Fruit fly (Drosophila melanogaster) whole organism, prepupa: ENCODE results near the gene shep.

ENCODE experiments used
- Blimp-1 ChIP-seq: fragments of 200-800 bp; sonication (Bioruptor generic); optimal IDR thresholded peaks from 3 replicates; lab custom pipeline; 2017; ENCODE audit warnings: missing biosample characterization, missing genetic modification characterization, mild to moderate bottlenecking, moderate library complexity, missing genetic modification reagents
- CG10631 ChIP-seq: fragments of 200-800 bp; sonication (Bioruptor generic); optimal IDR thresholded peaks from 2 replicates; lab custom pipeline; 2016; ENCODE audit warnings: missing biosample characterization, missing genetic modification characterization
- CG11294 ChIP-seq: fragments of 200-800 bp; sonication (Bioruptor generic); IDR thresholded peaks from 2 replicates; pipeline ENCODE4 v1.3.6; 2022; ENCODE audit warnings: missing biosample characterization, missing genetic modification characterization
- CG11762 ChIP-seq: fragments of 200-800 bp; sonication (Bioruptor generic); optimal IDR thresholded peaks from 3 replicates; lab custom pipeline; 2016; ENCODE audit warnings: missing biosample characterization, missing genetic modification characterization; ENCODE audit not compliant: insufficient read depth
- CG11902 ChIP-seq: fragments of 200-800 bp; sonication (Bioruptor generic); optimal IDR thresholded peaks from 3 replicates; lab custom pipeline; 2016; ENCODE audit warnings: missing biosample characterization, missing genetic modification characterization
- CG15336 ChIP-seq: fragments of 200-800 bp; sonication (Bioruptor generic); IDR thresholded peaks from 2 replicates; pipeline ENCODE4 v1.3.6; 2022; ENCODE audit warnings: missing biosample characterization, missing genetic modification characterization
- CG1621 ChIP-seq: fragments of 200-800 bp; sonication (Bioruptor generic); optimal IDR thresholded peaks from 3 replicates; lab custom pipeline; 2018; ENCODE audit warnings: missing biosample characterization, mild to moderate bottlenecking, missing genetic modification characterization
- CG16779 ChIP-seq: fragments of 200-800 bp; sonication (Bioruptor generic); optimal IDR thresholded peaks from 3 replicates; lab custom pipeline; 2017; ENCODE audit warnings: missing biosample characterization, mild to moderate bottlenecking, missing genetic modification characterization
- CG3032 ChIP-seq: fragments of 200-800 bp; optimal IDR thresholded peaks from 2 replicates; lab custom pipeline; 2019; ENCODE audit warnings: missing biosample characterization, mild to moderate bottlenecking, missing genetic modification characterization, moderate library complexity
- CG31627 ChIP-seq: fragments of 200-800 bp; sonication (Bioruptor generic); optimal IDR thresholded peaks from 3 replicates; lab custom pipeline; 2016; ENCODE audit warnings: missing biosample characterization, missing genetic modification characterization
- CG32006 ChIP-seq: fragments of 200-800 bp; sonication (Bioruptor generic); optimal IDR thresholded peaks from 3 replicates; lab custom pipeline; 2017; ENCODE audit warnings: missing biosample characterization, mild to moderate bottlenecking, missing genetic modification characterization
- CG34406 ChIP-seq: fragments of 200-800 bp; sonication (Bioruptor generic); optimal IDR thresholded peaks from 3 replicates; lab custom pipeline; 2016; ENCODE audit warnings: missing biosample characterization, missing genetic modification characterization
- CG3919 ChIP-seq: fragments of 200-800 bp; sonication (Bioruptor generic); optimal IDR thresholded peaks from 3 replicates; lab custom pipeline; 2016; ENCODE audit warnings: missing biosample characterization, missing genetic modification characterization
- CG4318 ChIP-seq: fragments of 200-800 bp; sonication (Bioruptor generic); optimal IDR thresholded peaks from 3 replicates; lab custom pipeline; 2017; ENCODE audit warnings: missing biosample characterization, mild to moderate bottlenecking, missing genetic modification characterization
- CG6163 ChIP-seq: fragments of 200-800 bp; sonication (Bioruptor generic); IDR thresholded peaks from 3 replicates; pipeline ENCODE4 v1.3.6; 2022; ENCODE audit warnings: missing biosample characterization, missing genetic modification characterization
- CG6276 ChIP-seq: fragments of 200-800 bp; sonication (Bioruptor generic); optimal IDR thresholded peaks from 2 replicates; lab custom pipeline; 2017; ENCODE audit warnings: missing biosample characterization, mild to moderate bottlenecking, missing genetic modification characterization
- CG6808 ChIP-seq: fragments of 200-800 bp; sonication (Bioruptor generic); optimal IDR thresholded peaks from 3 replicates; lab custom pipeline; 2017; ENCODE audit warnings: missing biosample characterization, missing genetic modification characterization, mild to moderate bottlenecking, moderate library complexity, missing genetic modification reagents
- CG6854 ChIP-seq: fragments of 200-800 bp; sonication (Bioruptor generic); optimal IDR thresholded peaks from 2 replicates; lab custom pipeline; 2017; ENCODE audit warnings: missing biosample characterization, mild to moderate bottlenecking, missing genetic modification characterization
- CG7368 ChIP-seq: fragments of 200-800 bp; sonication (Bioruptor generic); optimal IDR thresholded peaks from 3 replicates; lab custom pipeline; 2016; ENCODE audit warnings: missing biosample characterization, missing genetic modification characterization
- CG8319 ChIP-seq: fragments of 200-800 bp; sonication (Bioruptor generic); optimal IDR thresholded peaks from 3 replicates; lab custom pipeline; 2016; ENCODE audit warnings: missing biosample characterization, missing genetic modification characterization
- CG8632 ChIP-seq: fragments of 200-800 bp; sonication (Bioruptor generic); optimal IDR thresholded peaks from 3 replicates; lab custom pipeline; 2016; ENCODE audit warnings: missing biosample characterization, missing genetic modification characterization
- CG9139 ChIP-seq: fragments of 200-800 bp; sonication (Bioruptor generic); optimal IDR thresholded peaks from 3 replicates; lab custom pipeline; 2017; ENCODE audit warnings: missing biosample characterization, mild to moderate bottlenecking, missing genetic modification characterization
- Eip75B ChIP-seq: fragments of 200-800 bp; sonication (Bioruptor generic); optimal IDR thresholded peaks from 3 replicates; lab custom pipeline; 2016; ENCODE audit warnings: missing biosample characterization, missing genetic modification characterization
- Eip78C ChIP-seq: fragments of 200-800 bp; sonication (Bioruptor generic); peaks from one replicate; lab custom pipeline; 2016; ENCODE audit warnings: missing biosample characterization, missing genetic modification characterization
- Ets21C ChIP-seq: fragments of 200-800 bp; sonication (Bioruptor generic); optimal IDR thresholded peaks from 3 replicates; lab custom pipeline; 2016; ENCODE audit warnings: missing biosample characterization, missing genetic modification characterization
- Ets96B ChIP-seq: fragments of 200-800 bp; optimal IDR thresholded peaks from 2 replicates; lab custom pipeline; 2019; ENCODE audit warnings: missing biosample characterization, mild to moderate bottlenecking, missing genetic modification characterization, moderate library complexity
- Hr38 ChIP-seq: sonication (Bioruptor generic); optimal IDR thresholded peaks from 2 replicates; lab custom pipeline; 2016; ENCODE audit warnings: missing biosample characterization, missing genetic modification characterization
- Hr39 ChIP-seq: fragments of 200-800 bp; sonication (Bioruptor generic); optimal IDR thresholded peaks from 2 replicates; lab custom pipeline; 2016; ENCODE audit warnings: missing biosample characterization, missing genetic modification characterization
- Hr4 ChIP-seq: fragments of 200-800 bp; sonication (Bioruptor generic); optimal IDR thresholded peaks from 3 replicates; lab custom pipeline; 2016; ENCODE audit warnings: missing biosample characterization, missing genetic modification characterization
- Lpt ChIP-seq: fragments of 200-800 bp; sonication (Bioruptor generic); optimal IDR thresholded peaks from 3 replicates; lab custom pipeline; 2016; ENCODE audit warnings: missing biosample characterization, missing genetic modification characterization
- Met ChIP-seq: fragments of 200-800 bp; sonication (Bioruptor generic); optimal IDR thresholded peaks from 3 replicates; lab custom pipeline; 2016; ENCODE audit warnings: missing biosample characterization, missing genetic modification characterization
- OdsH ChIP-seq: fragments of 200-800 bp; sonication (Bioruptor generic); optimal IDR thresholded peaks from 3 replicates; lab custom pipeline; 2016; ENCODE audit warnings: missing biosample characterization, missing genetic modification characterization
- Smox ChIP-seq: fragments of 200-800 bp; sonication (Bioruptor generic); optimal IDR thresholded peaks from 3 replicates; lab custom pipeline; 2016; ENCODE audit warnings: missing biosample characterization, missing genetic modification characterization
- Sox102F ChIP-seq: fragments of 200-800 bp; sonication (Bioruptor generic); optimal IDR thresholded peaks from 2 replicates; lab custom pipeline; 2016; ENCODE audit warnings: missing biosample characterization, mild to moderate bottlenecking, missing genetic modification characterization
- Sox14 ChIP-seq: fragments of 200-800 bp; sonication (Bioruptor generic); optimal IDR thresholded peaks from 3 replicates; lab custom pipeline; 2016; ENCODE audit warnings: missing biosample characterization, missing genetic modification characterization
- Sox15 ChIP-seq: fragments of 200-800 bp; sonication (Bioruptor generic); optimal IDR thresholded peaks from 3 replicates; lab custom pipeline; 2016; ENCODE audit warnings: missing biosample characterization, missing genetic modification characterization
- achi ChIP-seq: fragments of 200-800 bp; sonication (Bioruptor generic); optimal IDR thresholded peaks from 3 replicates; lab custom pipeline; 2016; ENCODE audit warnings: missing biosample characterization, missing genetic modification characterization
- acj6 ChIP-seq: fragments of 200-800 bp; sonication (Bioruptor generic); optimal IDR thresholded peaks from 3 replicates; lab custom pipeline; 2016; ENCODE audit warnings: missing biosample characterization, missing genetic modification characterization
- dac ChIP-seq: fragments of 200-800 bp; sonication (Bioruptor generic); optimal IDR thresholded peaks from 2 replicates; lab custom pipeline; 2017; ENCODE audit warnings: missing biosample characterization, mild to moderate bottlenecking, missing genetic modification characterization
- dsx ChIP-seq: fragments of 200-800 bp; optimal IDR thresholded peaks from 3 replicates; lab custom pipeline; 2019; ENCODE audit warnings: missing biosample characterization, mild to moderate bottlenecking, missing genetic modification characterization, moderate library complexity; ENCODE audit not compliant: poor library complexity, severe bottlenecking
- eg ChIP-seq: fragments of 200-800 bp; sonication (Bioruptor generic); IDR thresholded peaks from 3 replicates; pipeline ENCODE4 v1.3.6; 2022; ENCODE audit warnings: missing biosample characterization, missing genetic modification characterization
- esn ChIP-seq: fragments of 200-800 bp; sonication (Bioruptor generic); optimal IDR thresholded peaks from 2 replicates; lab custom pipeline; 2016; ENCODE audit warnings: missing biosample characterization, mild to moderate bottlenecking, missing genetic modification characterization, moderate library complexity
- fd59A ChIP-seq: fragments of 200-800 bp; sonication (Bioruptor generic); optimal IDR thresholded peaks from 2 replicates; lab custom pipeline; 2017; ENCODE audit warnings: missing biosample characterization, mild to moderate bottlenecking, missing genetic modification characterization, missing genetic modification reagents
- fkh ChIP-seq: fragments of 200-800 bp; sonication (Bioruptor generic); optimal IDR thresholded peaks from 3 replicates; lab custom pipeline; 2017; ENCODE audit warnings: missing biosample characterization, mild to moderate bottlenecking, missing genetic modification characterization, moderate library complexity
- lz ChIP-seq: fragments of 200-800 bp; sonication (Bioruptor generic); optimal IDR thresholded peaks from 3 replicates; lab custom pipeline; 2016; ENCODE audit warnings: missing biosample characterization, missing genetic modification characterization
- net ChIP-seq: fragments of 200-800 bp; sonication (Bioruptor generic); optimal IDR thresholded peaks from 3 replicates; lab custom pipeline; 2016; ENCODE audit warnings: missing biosample characterization, missing genetic modification characterization
- pdm3 ChIP-seq: fragments of 200-800 bp; sonication (Bioruptor generic); optimal IDR thresholded peaks from 3 replicates; lab custom pipeline; 2016; ENCODE audit warnings: missing biosample characterization, missing genetic modification characterization
- salr ChIP-seq, 2 experiments: fragments of 200-800 bp; sonication (Bioruptor generic); optimal IDR thresholded peaks; 3 replicates each; lab custom pipeline; 2016 to 2018; ENCODE audit warnings: missing biosample characterization in 2 of 2, missing genetic modification characterization in 2 of 2, mild to moderate bottlenecking in 1 of 2
- spab ChIP-seq: fragments of 200-800 bp; sonication (Bioruptor generic); optimal IDR thresholded peaks from 2 replicates; lab custom pipeline; 2017; ENCODE audit warnings: missing biosample characterization, mild to moderate bottlenecking, missing genetic modification characterization, missing genetic modification reagents
- ss ChIP-seq, 2 experiments: fragments of 200-800 bp; sonication (Bioruptor generic); optimal IDR thresholded peaks; 2 replicates in 1 of 2; 3 replicates in 1 of 2; lab custom pipeline; 2017 to 2018; ENCODE audit warnings: mild to moderate bottlenecking in 2 of 2, missing biosample characterization in 2 of 2, missing genetic modification characterization in 2 of 2, moderate library complexity in 1 of 2
- svp ChIP-seq: fragments of 200-800 bp; sonication (Bioruptor generic); peaks from one replicate; lab custom pipeline; 2016; ENCODE audit warnings: missing biosample characterization, missing genetic modification characterization
- vri ChIP-seq: fragments of 200-800 bp; sonication (Bioruptor generic); optimal IDR thresholded peaks from 3 replicates; lab custom pipeline; 2016; ENCODE audit warnings: missing biosample characterization, mild to moderate bottlenecking, missing genetic modification characterization

shep gene

dm6 chr3L:5128214-5128613, 149.5 kb downstream of the shep start:
- TF ChIP-seq Blimp-1 (GFP tag; lab: Kevin White, UChicago) (no peak), CG3919 (peak; percentile 56), CG11294 (GFP tag; lab: Robert Waterston, UW) (peak; percentile 22; the same call in 1 of the 2 replicates), salr (GFP tag; optimal IDR thresholded peaks at IDR 0.05; lab: Kevin White, UChicago) (no peak), CG6163 (GFP tag; lab: Robert Waterston, UW) (peak; percentile 51; the same call in 1 of the 3 replicates), CG6854 (GFP tag; lab: Kevin White, UChicago) (no peak), CG8632 (GFP tag; lab: Kevin White, UChicago) (peak; percentile 60), vri (GFP tag; lab: Kevin White, UChicago) (no peak), Ets21C (GFP tag; lab: Kevin White, UChicago) (no peak), Lpt (no peak), CG31627 (GFP tag; lab: Kevin White, UChicago) (no peak), CG3032 (tag; lab: Kevin White, UChicago) (peak; percentile 66), spab (GFP tag; lab: Kevin White, UChicago) (no peak), Eip75B (GFP tag; lab: Kevin White, UChicago) (peak; percentile 58), CG8319 (peak; percentile 38), pdm3 (peak; percentile 23), CG34406 (GFP tag; lab: Kevin White, UChicago) (peak; percentile 78), CG11762 (peak; percentile 20), CG4318 (GFP tag; lab: Kevin White, UChicago) (no peak), Ets96B (tag; lab: Kevin White, UChicago) (peak; percentile 16), CG6808 (GFP tag; lab: Kevin White, UChicago) (peak; percentile 17), Hr38 (GFP tag; lab: Kevin White, UChicago) (no peak), Sox14 (peak; percentile 1), lz (GFP tag; lab: Kevin White, UChicago) (peak; percentile 1), acj6 (GFP tag; lab: Kevin White, UChicago) (peak; percentile 63), Smox (no peak), fkh (GFP tag; lab: Kevin White, UChicago) (no peak), Eip78C (GFP tag; lab: Kevin White, UChicago) (peak; percentile 67), eg (GFP tag; lab: Robert Waterston, UW) (peak; percentile 45; the same call in 2 of the 3 replicates), CG16779 (tag; lab: Kevin White, UChicago) (peak; percentile 2), fd59A (GFP tag; lab: Kevin White, UChicago) (peak; percentile 40), esn (GFP tag; lab: Kevin White, UChicago) (peak; percentile 51), dsx (GFP tag; lab: Kevin White, UChicago) (peak; percentile 51), svp (GFP tag; lab: Kevin White, UChicago) (peak; percentile 53), CG6276 (GFP tag; lab: Kevin White, UChicago) (no peak), CG1621 (peak; percentile 43), Sox15 (GFP tag; lab: Kevin White, UChicago) (peak; percentile 2), CG32006 (GFP tag; lab: Kevin White, UChicago) (peak; percentile 83), ss (GFP tag; optimal IDR thresholded peaks at IDR 0.05; lab: Kevin White, UChicago) (peak in 1 of 2 experiments; percentile 43), CG7368 (GFP tag; lab: Kevin White, UChicago) (peak; percentile 31), Met (peak; percentile 33), achi (peak; percentile 67), Hr4 (GFP tag; lab: Kevin White, UChicago) (peak; percentile 35), dac (peak; percentile 43), CG15336 (GFP tag; lab: Robert Waterston, UW) (peak; percentile 57; the same call in 1 of the 2 replicates), Hr39 (GFP tag; lab: Kevin White, UChicago) (no peak), CG11902 (no peak), Sox102F (GFP tag; lab: Kevin White, UChicago) (no peak), net (GFP tag; lab: Kevin White, UChicago) (peak; percentile 38), OdsH (GFP tag; lab: Kevin White, UChicago) (peak; percentile 61), CG10631 (GFP tag; lab: Kevin White, UChicago) (peak; percentile 77), CG9139 (GFP tag; lab: Kevin White, UChicago) (no peak)
